ENCODE assay signal across 3 worm cellular contexts in the genomic region with DNA sequence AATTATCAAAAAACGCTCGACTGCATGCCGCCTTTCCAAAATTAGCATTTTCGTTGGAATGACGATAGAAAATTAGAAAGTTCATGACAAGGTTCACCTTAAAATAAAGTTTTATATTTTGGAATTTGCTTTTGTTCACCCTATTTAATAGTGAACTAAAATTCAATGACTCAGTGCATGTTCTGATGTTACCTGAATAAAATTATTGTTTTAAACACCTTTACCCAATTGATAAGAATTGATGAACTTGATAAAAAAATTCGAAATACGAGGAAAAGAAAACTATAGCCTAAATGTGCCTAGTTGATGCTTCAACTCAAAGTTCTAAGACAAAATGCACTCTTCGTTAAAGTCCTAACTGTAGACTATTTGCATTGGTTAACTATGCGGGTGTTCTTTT.
TF ChIP-seq lines count a peak whose summit lies in the region.

No protein-coding gene starts in this region.

TF ChIP-seq in whole organism, L2 larva, 48 proteins besides CTCF, POLR2A, EP300 and RAD21:
- peak; percentile 62 for TF ChIP-seq fos-1 (tag; optimal IDR thresholded peaks at IDR 0.05; lab: Kevin White, UChicago)
- TF ChIP-seq egl-27 (tag; optimal IDR thresholded peaks at IDR 0.05; lab: Kevin White, UChicago), result no peak

TF ChIP-seq in whole organism, L3 larva, 47 proteins besides CTCF, POLR2A, EP300 and RAD21:
- peak; percentile 51 for TF ChIP-seq pqm-1 (tag; optimal IDR thresholded peaks at IDR 0.05; lab: Kevin White, UChicago)
- no peak for TF ChIP-seq lsy-12 (tag; optimal IDR thresholded peaks at IDR 0.05; lab: Kevin White, UChicago)
- no peak for TF ChIP-seq nhr-67 (tag; optimal IDR thresholded peaks at IDR 0.05; lab: Kevin White, UChicago)
TF ChIP-seq in whole organism, L3 larva: peak in this region for 1.

TF ChIP-seq in whole organism, L4 larva, 104 proteins besides CTCF, POLR2A, EP300 and RAD21:
- no peak for TF ChIP-seq zip-2 (tag; optimal IDR thresholded peaks at IDR 0.05; lab: Kevin White, UChicago)
- no peak for TF ChIP-seq ctbp-1 (GFP tag; IDR thresholded peaks at IDR 0.05; lab: Robert Waterston, UW)
- TF ChIP-seq Y105C5A.15 (GFP tag; IDR thresholded peaks at IDR 0.05; lab: Robert Waterston, UW), result no peak
- peak in 1 of 2 experiments; percentile 79 for TF ChIP-seq unc-62 (GFP tag; optimal IDR thresholded peaks at IDR 0.05 in 1 of 2; lab: Kevin White, UChicago)
- TF ChIP-seq unc-62 (tag; optimal IDR thresholded peaks at IDR 0.05; lab: Kevin White, UChicago), result no peak
- TF ChIP-seq zfp-2 (tag; optimal IDR thresholded peaks at IDR 0.05; lab: Kevin White, UChicago), result no peak
- TF ChIP-seq hmg-1.1 (GFP tag; IDR thresholded peaks at IDR 0.05; lab: Robert Waterston, UW), result no peak
- TF ChIP-seq nhr-28 (tag; optimal IDR thresholded peaks at IDR 0.05; lab: Kevin White, UChicago), result peak; percentile 18
